Fruit fly (Drosophila melanogaster) whole organism, pupa: ENCODE data around the gene CG13085.

Experiments
- CG10348 ChIP-seq: fragments of 200-800 bp; sonication (Bioruptor generic); IDR thresholded peaks from 2 replicates; pipeline ENCODE4 v1.3.6; 2022; ENCODE audit warnings: missing biosample characterization, missing genetic modification characterization
- CG12605 ChIP-seq: fragments of 200-800 bp; sonication (Bioruptor generic); IDR thresholded peaks from 2 replicates; pipeline ENCODE4 v1.3.6; 2022; ENCODE audit warnings: missing biosample characterization, missing genetic modification characterization
- CG13204 ChIP-seq: fragments of 200-800 bp; sonication (Bioruptor generic); optimal IDR thresholded peaks from 2 replicates; lab custom pipeline; 2018; ENCODE audit warnings: missing biosample characterization, mild to moderate bottlenecking, missing genetic modification characterization, moderate library complexity
- CG14655 ChIP-seq: fragments of 200-800 bp; sonication (Bioruptor generic); optimal IDR thresholded peaks from 3 replicates; lab custom pipeline; 2017; ENCODE audit warnings: mild to moderate bottlenecking, missing biosample characterization, missing genetic modification reagents, missing genetic modification characterization
- CG15710 ChIP-seq: fragments of 200-800 bp; sonication (Bioruptor generic); optimal IDR thresholded peaks from 2 replicates; lab custom pipeline; 2018; ENCODE audit warnings: missing biosample characterization, mild to moderate bottlenecking, missing genetic modification characterization, moderate library complexity
- CG17806 ChIP-seq: fragments of 200-800 bp; sonication (Bioruptor generic); optimal IDR thresholded peaks from 2 replicates; lab custom pipeline; 2018; ENCODE audit warnings: missing biosample characterization, mild to moderate bottlenecking, missing genetic modification characterization, moderate library complexity
- CG32121 ChIP-seq: fragments of 200-800 bp; sonication (Bioruptor generic); IDR thresholded peaks from 2 replicates; pipeline ENCODE4 v1.3.6; 2022; ENCODE audit warnings: missing biosample characterization, missing genetic modification characterization
- CG34367 ChIP-seq: fragments of 200-800 bp; sonication (Bioruptor generic); optimal IDR thresholded peaks from 2 replicates; lab custom pipeline; 2018; ENCODE audit warnings: missing biosample characterization, mild to moderate bottlenecking, missing genetic modification characterization
- CG4496 ChIP-seq: fragments of 200-800 bp; sonication (Bioruptor generic); IDR thresholded peaks from 3 replicates; pipeline ENCODE4 v1.3.6; 2022; ENCODE audit warnings: missing biosample characterization, missing genetic modification characterization
- CG8159 ChIP-seq: fragments of 200-800 bp; sonication (Bioruptor generic); optimal IDR thresholded peaks from 3 replicates; lab custom pipeline; 2018; ENCODE audit warnings: missing biosample characterization, mild to moderate bottlenecking, missing genetic modification characterization, moderate library complexity
- CG8301 ChIP-seq: fragments of 200-800 bp; sonication (Bioruptor generic); optimal IDR thresholded peaks from 2 replicates; lab custom pipeline; 2018; ENCODE audit warnings: missing biosample characterization, mild to moderate bottlenecking, missing genetic modification characterization
- CG9948 ChIP-seq: fragments of 200-800 bp; sonication (Bioruptor generic); optimal IDR thresholded peaks from 2 replicates; lab custom pipeline; 2018; ENCODE audit warnings: missing biosample characterization, mild to moderate bottlenecking, missing genetic modification characterization, moderate library complexity
- D1 ChIP-seq: fragments of 200-800 bp; sonication (Bioruptor generic); optimal IDR thresholded peaks from 2 replicates; lab custom pipeline; 2018; ENCODE audit warnings: missing biosample characterization, mild to moderate bottlenecking, missing genetic modification characterization, moderate library complexity
- EcR ChIP-seq: fragments of 200-800 bp; sonication (Bioruptor generic); optimal IDR thresholded peaks from 3 replicates; lab custom pipeline; 2019; ENCODE audit warnings: missing biosample characterization, missing genetic modification characterization, mild to moderate bottlenecking, moderate library complexity, missing genetic modification reagents
- Ets98B ChIP-seq: fragments of 200-800 bp; sonication (Bioruptor generic); IDR thresholded peaks from 2 replicates; pipeline ENCODE4 v1.3.6; 2022; ENCODE audit warnings: missing biosample characterization, missing genetic modification characterization
- Pif1A ChIP-seq: fragments of 200-800 bp; sonication (Bioruptor generic); optimal IDR thresholded peaks from 3 replicates; lab custom pipeline; 2016; ENCODE audit warnings: missing biosample characterization, missing genetic modification characterization
- Pif1B ChIP-seq: fragments of 200-800 bp; sonication (Bioruptor generic); optimal IDR thresholded peaks from 3 replicates; lab custom pipeline; 2016; ENCODE audit warnings: missing biosample characterization, missing genetic modification characterization
- Snoo ChIP-seq: fragments of 200-800 bp; sonication (Bioruptor generic); optimal IDR thresholded peaks from 3 replicates; lab custom pipeline; 2017; ENCODE audit warnings: missing biosample characterization, mild to moderate bottlenecking, missing genetic modification characterization, inconsistent platforms
- fd96Ca ChIP-seq: fragments of 200-800 bp; sonication (Bioruptor generic); IDR thresholded peaks from 3 replicates; pipeline ENCODE4 v1.3.6; 2022; ENCODE audit warnings: missing biosample characterization, missing genetic modification characterization
- gl ChIP-seq: fragments of 200-800 bp; sonication (Bioruptor generic); optimal IDR thresholded peaks from 2 replicates; lab custom pipeline; 2018; ENCODE audit warnings: missing biosample characterization, mild to moderate bottlenecking, missing genetic modification characterization
- rn ChIP-seq: fragments of 200-800 bp; sonication (Bioruptor generic); IDR thresholded peaks from 2 replicates; pipeline ENCODE4 v1.3.6; 2022; ENCODE audit warnings: missing biosample characterization, missing genetic modification characterization

Gene CG13085

DNA sequence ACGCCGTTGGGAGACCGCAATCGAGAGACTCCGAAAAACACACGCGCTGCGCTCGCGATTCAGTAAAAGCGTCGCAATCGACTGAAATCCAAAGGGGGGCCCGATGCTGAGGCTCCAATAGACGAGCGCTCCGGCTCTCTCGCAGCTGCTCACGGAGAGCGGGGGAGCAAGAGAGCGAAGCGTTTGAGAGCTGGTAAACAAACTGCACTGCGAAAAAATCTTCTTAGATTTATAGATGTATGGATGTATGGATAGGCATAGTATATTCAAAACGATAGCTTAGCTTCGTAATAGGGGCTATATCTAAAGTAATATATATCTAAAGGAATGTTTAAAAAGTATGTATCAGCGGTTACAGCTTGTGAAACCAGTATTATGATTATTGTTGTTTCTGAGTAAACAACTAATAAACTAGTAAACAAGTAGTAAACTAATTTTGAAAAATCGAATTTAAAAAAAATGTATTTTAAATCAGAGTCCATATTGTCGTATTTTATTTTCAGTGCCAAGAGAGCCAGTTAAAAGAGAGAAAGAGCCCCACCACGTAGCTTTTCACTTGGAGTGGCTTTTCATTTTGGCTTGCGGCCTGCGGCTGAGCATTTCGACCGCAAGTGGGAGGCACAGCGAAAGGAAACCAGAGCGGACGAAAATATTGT, at the start of gene CG13085, which contains the start of gene Alp12:
TSS of gene CG13085 (plus strand) at position 584 of the 656 bp plus-strand sequence.
TSS of gene Alp12 (plus strand) at position 584 of the 656 bp plus-strand sequence.
- TF ChIP-seq CG13204 (GFP tag; lab: Kevin White, UChicago), result peak; percentile 74
- peak; percentile 93 for TF ChIP-seq Snoo (tag; lab: Kevin White, UChicago)
- TF ChIP-seq Ets98B (GFP tag; lab: Robert Waterston, UW), result peak; percentile 95
- TF ChIP-seq CG15710 (tag; lab: Kevin White, UChicago), result peak; percentile 94
- peak; percentile 99 for TF ChIP-seq CG8301 (tag; lab: Kevin White, UChicago)
- peak; percentile 93 for TF ChIP-seq CG17806 (tag; lab: Kevin White, UChicago)
- TF ChIP-seq CG8159 (tag; lab: Kevin White, UChicago), result peak; percentile 95
- peak; percentile 100 for TF ChIP-seq CG14655
- peak; percentile 96 for TF ChIP-seq Pif1A (GFP tag; lab: Kevin White, UChicago)
- peak; percentile 96 for TF ChIP-seq CG4496
- peak; percentile 97 for TF ChIP-seq CG9948 (tag; lab: Kevin White, UChicago)
- peak; percentile 93 for TF ChIP-seq CG34367 (tag; lab: Kevin White, UChicago)
- TF ChIP-seq Pif1B, result peak; percentile 95
- peak; percentile 89 for TF ChIP-seq D1
- TF ChIP-seq CG12605, result peak; percentile 87
- TF ChIP-seq gl (tag; lab: Kevin White, UChicago), result peak; percentile 75
- peak; percentile 18 for TF ChIP-seq EcR
- peak; percentile 91 for TF ChIP-seq rn (GFP tag; lab: Robert Waterston, UW)
- peak; percentile 79 for TF ChIP-seq fd96Ca (GFP tag; lab: Robert Waterston, UW)
- TF ChIP-seq CG32121 (GFP tag; lab: Robert Waterston, UW), result peak; percentile 97
- TF ChIP-seq CG10348 (GFP tag; lab: Robert Waterston, UW), result peak; percentile 92

DNA sequence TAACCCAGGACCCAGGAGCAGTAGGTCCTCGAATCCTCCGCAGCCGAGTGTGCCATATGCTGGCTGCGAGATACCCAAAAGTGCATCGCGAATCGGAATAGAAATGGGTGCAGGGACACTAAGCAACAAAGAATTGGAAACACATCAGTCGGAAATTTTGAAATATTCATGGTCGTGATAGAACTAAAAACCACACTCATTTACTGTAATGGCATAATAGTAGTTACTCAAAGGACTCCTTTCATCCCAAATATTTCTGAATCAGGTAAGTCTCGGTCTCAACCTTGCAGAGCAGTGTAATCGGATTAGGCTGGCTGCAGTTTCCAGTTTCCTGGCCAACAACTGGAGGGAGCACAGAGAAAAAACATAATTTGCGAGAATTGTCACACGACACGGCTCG, 47.7 kb upstream of the CG13085 start:
- TF ChIP-seq Pif1A (GFP tag; lab: Kevin White, UChicago), result peak; percentile 67
- peak; percentile 52 for TF ChIP-seq CG15710 (tag; lab: Kevin White, UChicago)
- peak; percentile 84 for TF ChIP-seq CG14655
- peak; percentile 64 for TF ChIP-seq CG17806 (tag; lab: Kevin White, UChicago)
- TF ChIP-seq CG8301 (tag; lab: Kevin White, UChicago), result peak; percentile 80
- peak; percentile 48 for TF ChIP-seq CG32121 (GFP tag; lab: Robert Waterston, UW)
- TF ChIP-seq gl (tag; lab: Kevin White, UChicago), result peak; percentile 9
- peak; percentile 51 for TF ChIP-seq Pif1B
- TF ChIP-seq CG9948 (tag; lab: Kevin White, UChicago), result peak; percentile 56
- TF ChIP-seq CG8159 (tag; lab: Kevin White, UChicago), result peak; percentile 70
- no peak for TF ChIP-seq CG13204 (GFP tag; lab: Kevin White, UChicago)
- peak; percentile 88 for TF ChIP-seq fd96Ca (GFP tag; lab: Robert Waterston, UW)
- no peak for TF ChIP-seq CG10348 (GFP tag; lab: Robert Waterston, UW)
- TF ChIP-seq rn (GFP tag; lab: Robert Waterston, UW), result no peak
- TF ChIP-seq CG34367 (tag; lab: Kevin White, UChicago), result peak; percentile 49
- TF ChIP-seq EcR, result no peak
- peak; percentile 82 for TF ChIP-seq Ets98B (GFP tag; lab: Robert Waterston, UW)
- peak; percentile 32 for TF ChIP-seq Snoo (tag; lab: Kevin White, UChicago)
- no peak for TF ChIP-seq D1
- peak; percentile 81 for TF ChIP-seq CG4496
- TF ChIP-seq CG12605, result peak; percentile 70

DNA sequence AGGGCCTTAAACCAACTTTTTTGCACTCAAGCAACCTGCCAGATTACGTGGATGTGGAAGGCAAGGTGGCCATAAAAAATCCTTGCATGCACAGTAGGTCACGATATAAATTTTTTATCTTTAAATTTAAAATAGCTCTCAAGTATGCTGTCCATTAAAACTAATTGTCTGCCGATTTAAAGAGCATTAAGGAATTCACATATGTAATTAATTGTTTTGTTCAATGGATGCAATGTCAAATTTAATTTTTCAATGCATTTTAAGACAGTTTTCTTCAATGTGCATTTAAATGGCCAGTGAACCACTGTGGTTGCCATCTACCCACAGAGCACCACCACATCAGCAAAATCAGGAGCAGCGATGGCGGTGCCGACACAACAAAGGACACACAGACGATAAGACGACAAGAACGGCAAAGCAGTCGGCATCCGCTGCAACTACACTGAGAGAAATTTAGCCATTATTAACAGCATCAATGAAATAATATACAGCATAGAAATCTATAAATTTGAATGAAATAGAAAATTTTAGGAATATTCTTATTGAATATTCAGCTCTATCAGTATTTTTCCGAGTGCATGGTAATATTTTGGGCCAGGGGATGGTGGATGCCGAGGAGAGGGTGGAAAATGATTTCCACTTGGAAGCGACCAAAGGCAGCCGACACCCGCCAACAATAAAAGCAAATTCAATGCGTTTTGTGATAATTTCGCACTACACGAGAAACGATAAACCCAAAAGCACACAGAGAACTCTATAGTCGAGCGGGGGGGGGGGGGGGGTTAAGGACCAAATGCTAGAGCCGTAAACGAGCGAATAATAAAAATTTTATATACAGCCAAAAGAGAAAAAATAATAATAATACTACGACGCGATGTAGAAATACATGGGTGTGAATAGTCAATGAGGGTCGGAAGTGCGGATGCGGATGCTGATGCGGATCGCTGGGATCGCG, 46.4 kb upstream of the CG13085 start:
- TF ChIP-seq CG34367 (tag; lab: Kevin White, UChicago) (peak; percentile 21), Snoo (tag; lab: Kevin White, UChicago) (no peak), EcR (no peak), CG17806 (tag; lab: Kevin White, UChicago) (peak; percentile 34), gl (tag; lab: Kevin White, UChicago) (no peak), CG9948 (tag; lab: Kevin White, UChicago) (peak; percentile 37), CG14655 (peak; percentile 10), CG15710 (tag; lab: Kevin White, UChicago) (peak; percentile 32), CG10348 (GFP tag; lab: Robert Waterston, UW) (no peak), fd96Ca (GFP tag; lab: Robert Waterston, UW) (no peak; the same call in 2 of the 3 replicates), rn (GFP tag; lab: Robert Waterston, UW) (no peak), CG32121 (GFP tag; lab: Robert Waterston, UW) (no peak), CG8301 (tag; lab: Kevin White, UChicago) (no peak), Ets98B (GFP tag; lab: Robert Waterston, UW) (no peak), Pif1A (GFP tag; lab: Kevin White, UChicago) (peak; percentile 15), CG13204 (GFP tag; lab: Kevin White, UChicago) (no peak), CG8159 (tag; lab: Kevin White, UChicago) (peak; percentile 55), Pif1B (no peak)
- TF ChIP-seq, all 21 proteins: peak for 7

DNA sequence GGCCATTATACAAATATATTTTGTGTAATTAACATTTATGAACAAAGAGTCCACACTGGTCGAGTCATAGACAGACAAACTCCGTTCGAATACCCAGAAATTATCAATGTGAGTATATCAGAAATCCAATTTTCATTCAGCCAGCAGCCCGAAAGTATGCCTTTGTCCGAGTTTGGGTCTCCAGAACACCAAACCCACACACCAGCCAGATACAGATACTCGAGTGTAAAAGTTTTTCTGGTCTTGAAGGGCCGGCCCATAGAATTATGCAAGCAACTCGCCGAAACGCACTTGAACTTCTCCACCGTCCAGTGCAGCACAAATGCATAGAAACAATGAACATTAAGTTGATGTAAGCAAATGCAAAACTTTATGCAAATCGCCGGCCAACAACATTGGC, 45.2 kb upstream of the CG13085 start:
- TF ChIP-seq CG12605, result no peak

DNA sequence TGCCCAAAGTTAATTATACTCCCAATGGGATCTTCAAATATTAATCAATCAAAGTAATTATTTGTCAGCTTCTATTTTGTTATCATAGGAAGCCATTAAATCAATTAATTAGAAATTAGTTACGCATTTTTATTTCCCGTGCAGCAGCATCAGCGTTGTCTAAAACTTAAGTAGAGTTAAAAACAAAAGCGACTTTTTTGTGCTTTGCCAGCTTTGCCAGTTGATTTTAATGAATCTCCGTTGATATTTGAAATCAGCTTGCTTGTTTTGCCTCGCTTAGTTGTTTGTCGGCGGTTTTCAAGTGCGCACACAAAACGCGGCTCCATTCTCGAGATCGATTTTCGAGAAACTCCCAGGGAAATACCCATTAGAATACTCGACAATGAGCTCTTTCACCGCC, 43.2 kb upstream of the CG13085 start, which contains the start of gene CG17350:
TSS of gene CG17350 (plus strand) at position 301 of the 400 bp plus-strand sequence.
- no peak for TF ChIP-seq CG34367 (tag; lab: Kevin White, UChicago)
- TF ChIP-seq CG8159 (tag; lab: Kevin White, UChicago), result no peak
- no peak for TF ChIP-seq gl (tag; lab: Kevin White, UChicago)
- no peak for TF ChIP-seq CG17806 (tag; lab: Kevin White, UChicago)
- no peak for TF ChIP-seq rn (GFP tag; lab: Robert Waterston, UW)
- TF ChIP-seq CG4496, result no peak
- no peak for TF ChIP-seq CG8301 (tag; lab: Kevin White, UChicago)
- no peak for TF ChIP-seq CG10348 (GFP tag; lab: Robert Waterston, UW)
- TF ChIP-seq fd96Ca (GFP tag; lab: Robert Waterston, UW), result no peak
- no peak for TF ChIP-seq CG32121 (GFP tag; lab: Robert Waterston, UW)
- no peak for TF ChIP-seq CG14655
- no peak for TF ChIP-seq Pif1A (GFP tag; lab: Kevin White, UChicago)
- TF ChIP-seq CG9948 (tag; lab: Kevin White, UChicago), result no peak
